Worm (Caenorhabditis elegans): ENCODE results near the gene ZK180.7.

The ZK180.7 gene

DNA sequence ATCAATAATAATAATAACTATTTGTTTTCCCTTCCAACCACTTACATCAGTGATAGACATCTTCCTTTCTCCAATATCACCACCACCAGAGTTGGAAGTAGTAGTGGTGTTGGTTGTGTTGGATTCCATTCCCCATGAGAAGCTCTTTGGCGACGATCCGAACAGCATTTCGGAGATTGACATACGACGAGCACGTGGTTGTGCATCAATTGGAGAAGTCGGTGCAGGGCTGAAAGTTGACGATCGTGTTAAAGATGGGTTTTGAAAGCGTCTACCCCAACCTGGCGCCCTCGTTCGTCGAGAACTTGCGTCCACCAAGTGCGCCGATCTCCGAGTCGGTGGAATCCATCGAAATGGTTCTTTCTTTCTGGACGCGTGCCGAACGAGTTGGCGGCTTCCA lies 21.3 kb upstream of the ZK180.7 start:
- TF ChIP-seq unc-62 (GFP tag; optimal IDR thresholded peaks at IDR 0.05), result no peak

- TF ChIP-seq unc-62 (GFP tag; optimal IDR thresholded peaks at IDR 0.05), result no peak
Observed at ce11 chrIV:4469770-4470709, 20.3 kb upstream of the ZK180.7 start.

- no peak for TF ChIP-seq unc-62 (GFP tag; optimal IDR thresholded peaks at IDR 0.05)
Observed at ce11 chrIV:4470885-4471772, 19.2 kb upstream of the ZK180.7 start.

DNA sequence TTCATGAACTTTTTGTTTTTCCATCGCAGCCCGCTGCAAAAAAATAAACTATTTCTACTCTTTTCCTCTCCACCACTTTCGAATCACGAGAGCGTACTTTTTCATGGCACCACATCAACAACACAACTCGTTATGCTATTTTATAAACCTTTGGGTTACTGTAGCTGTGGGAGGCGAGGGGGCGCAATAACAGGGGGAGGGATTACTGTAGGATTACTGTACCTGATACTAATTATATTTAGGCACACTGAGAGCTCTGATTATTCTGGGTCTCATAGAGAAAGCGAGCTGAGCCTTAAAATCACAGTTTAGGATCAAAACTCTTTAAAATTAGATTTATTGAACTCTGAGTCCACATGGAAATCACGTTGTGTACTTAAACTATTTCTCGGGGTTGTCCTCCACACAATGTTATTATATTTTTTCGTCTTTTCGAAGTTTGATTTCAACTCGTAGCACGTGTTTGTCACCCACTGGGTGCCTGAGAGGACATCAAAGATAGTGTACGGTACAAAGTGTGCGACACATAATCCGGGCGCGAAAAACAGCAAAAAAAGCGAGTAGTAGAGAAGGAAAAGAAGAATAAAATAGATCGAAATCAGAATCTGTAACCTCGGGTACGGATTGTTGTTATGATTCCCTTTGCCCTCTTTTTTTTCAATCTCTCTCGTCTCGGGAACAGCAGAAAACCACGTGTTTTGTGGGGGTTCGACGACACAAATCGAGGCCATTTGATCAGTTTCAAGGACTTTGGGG lies 17.7 kb upstream of the ZK180.7 start:
- no peak for TF ChIP-seq unc-62 (GFP tag; optimal IDR thresholded peaks at IDR 0.05)

DNA sequence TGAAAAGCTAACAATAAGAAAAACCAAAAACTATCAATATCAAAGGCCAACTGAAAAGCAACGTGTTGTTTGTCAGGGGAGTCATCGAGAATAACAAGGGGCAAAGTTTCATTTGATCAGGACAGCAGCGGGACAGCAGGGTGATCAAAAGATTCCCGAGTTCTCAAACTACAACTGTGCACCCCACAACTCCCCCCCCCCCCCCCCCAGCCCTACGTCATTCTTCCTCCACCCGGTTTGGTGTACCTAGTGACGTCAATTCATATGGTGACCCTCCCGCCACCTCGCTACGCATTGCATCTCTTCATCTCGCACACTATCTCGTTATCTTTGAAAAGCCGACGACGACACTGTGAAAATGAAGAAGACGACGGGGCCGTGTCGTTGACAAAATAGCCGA lies 16.6 kb upstream of the ZK180.7 start:
- TF ChIP-seq unc-62 (GFP tag; optimal IDR thresholded peaks at IDR 0.05), result no peak

DNA sequence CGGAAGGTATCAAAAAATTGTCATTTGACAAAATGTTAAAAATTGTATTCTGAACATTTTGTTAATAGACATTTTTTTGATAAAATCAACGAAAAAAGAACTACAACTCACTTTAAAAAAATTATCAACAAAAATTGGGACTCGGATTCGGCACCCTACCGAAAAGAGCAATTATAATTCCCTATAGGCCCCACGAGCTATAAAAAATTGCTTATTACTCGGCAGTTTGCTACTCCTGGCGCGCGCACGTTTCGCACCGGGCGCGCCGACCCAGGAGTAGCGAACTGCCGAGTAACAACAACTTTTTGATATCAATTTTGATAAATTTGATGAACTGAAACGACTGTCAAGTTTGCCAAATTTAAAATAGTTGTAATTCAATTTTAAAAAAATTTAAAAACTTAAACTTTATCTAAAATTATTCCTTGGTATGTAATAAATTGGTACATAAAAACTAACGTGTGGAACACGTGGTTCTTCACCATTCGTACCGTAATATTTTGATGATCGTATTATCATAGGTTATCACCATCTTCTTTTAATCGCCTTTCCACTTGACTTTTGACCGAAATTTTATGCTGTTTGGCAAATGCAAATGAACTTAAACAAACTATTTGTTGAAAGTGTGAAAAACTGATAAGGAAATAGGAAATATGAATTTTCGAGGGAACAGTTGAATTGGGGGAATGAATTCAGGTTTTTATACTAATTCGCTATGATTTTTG lies 14.8 kb upstream of the ZK180.7 start:
- no peak for TF ChIP-seq unc-62 (GFP tag; optimal IDR thresholded peaks at IDR 0.05)

- TF ChIP-seq unc-62 (GFP tag; optimal IDR thresholded peaks at IDR 0.05), result no peak
Observed at ce11 chrIV:4477009-4477471, 13.3 kb upstream of the ZK180.7 start, which contains the start of gene M01H9.3. Gene M01H9.3, minus strand, starts transcription at chrIV:4477059.

- TF ChIP-seq unc-62 (GFP tag; optimal IDR thresholded peaks at IDR 0.05), result no peak
Observed at ce11 chrIV:4478612-4479011, 11.7 kb upstream of the ZK180.7 start.

ce11 chrIV:4480027-4480426 lies 10.3 kb upstream of the ZK180.7 start, which contains the start of gene M01H9.10:
Gene M01H9.10, minus strand, starts transcription at chrIV:4480127.
- no peak for TF ChIP-seq unc-62 (GFP tag; optimal IDR thresholded peaks at IDR 0.05)

DNA sequence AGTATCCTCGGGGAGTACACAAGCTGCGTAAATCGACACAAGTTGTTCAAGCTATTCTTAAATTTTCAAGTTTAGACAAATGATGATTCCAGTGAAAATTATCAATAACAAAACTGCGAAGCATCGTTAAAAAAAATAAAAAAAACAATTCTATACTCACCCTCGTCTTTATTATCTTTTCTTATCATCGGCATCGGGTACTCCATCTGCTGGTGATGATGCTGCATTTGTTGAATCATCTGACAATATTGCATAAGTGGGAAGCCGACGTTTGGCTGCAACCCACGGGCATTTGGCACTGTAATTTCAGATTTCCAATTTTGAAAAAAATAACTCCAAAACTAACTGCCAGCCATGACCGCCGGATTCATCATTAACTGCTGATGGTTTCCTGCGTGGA lies 9.0 kb upstream of the ZK180.7 start:
- TF ChIP-seq unc-62 (GFP tag; optimal IDR thresholded peaks at IDR 0.05), result no peak

DNA sequence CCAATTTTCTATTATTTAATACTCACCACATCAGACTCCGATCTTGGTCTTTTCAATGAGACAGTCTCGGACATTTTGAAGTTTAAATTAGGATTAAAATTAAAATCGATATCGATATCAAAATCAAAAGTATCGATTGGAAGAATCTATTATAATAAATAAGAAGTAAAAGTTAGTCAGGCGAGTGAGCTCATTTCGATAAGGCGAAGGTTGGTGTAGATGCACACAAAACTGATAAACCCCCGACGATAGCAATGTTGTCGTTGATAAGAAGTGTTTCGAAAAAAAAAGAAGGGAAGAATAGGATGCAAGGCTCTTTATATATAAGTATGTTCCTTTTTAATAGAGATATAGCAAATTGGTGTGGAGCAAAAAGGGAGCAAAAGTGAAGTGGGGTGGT lies 7.8 kb upstream of the ZK180.7 start, which contains the start of gene M01H9.4:
M01H9.4 (minus strand) TSS at position 379 of the 400 bp plus-strand sequence.
- TF ChIP-seq unc-62 (GFP tag; optimal IDR thresholded peaks at IDR 0.05), result no peak

DNA sequence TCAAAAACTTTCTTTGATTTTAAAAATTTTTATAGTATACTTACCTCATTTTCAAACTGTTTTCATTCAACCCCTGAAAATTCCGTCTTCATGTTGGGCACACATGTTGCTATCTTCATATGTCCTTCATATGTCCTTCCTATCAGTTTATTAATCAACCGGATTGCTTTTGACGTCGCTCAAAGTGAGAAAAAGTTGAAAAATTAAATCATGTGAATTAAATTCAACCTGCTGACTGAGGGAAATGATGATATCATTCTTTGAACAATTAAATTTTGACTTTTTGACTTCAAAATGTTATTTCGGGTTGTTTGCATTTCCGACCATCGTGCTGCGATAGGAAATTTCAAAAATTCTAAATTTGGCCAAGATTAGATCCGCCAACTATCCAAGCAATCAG lies 5.8 kb upstream of the ZK180.7 start:
- no peak for TF ChIP-seq unc-62 (GFP tag; optimal IDR thresholded peaks at IDR 0.05)

DNA sequence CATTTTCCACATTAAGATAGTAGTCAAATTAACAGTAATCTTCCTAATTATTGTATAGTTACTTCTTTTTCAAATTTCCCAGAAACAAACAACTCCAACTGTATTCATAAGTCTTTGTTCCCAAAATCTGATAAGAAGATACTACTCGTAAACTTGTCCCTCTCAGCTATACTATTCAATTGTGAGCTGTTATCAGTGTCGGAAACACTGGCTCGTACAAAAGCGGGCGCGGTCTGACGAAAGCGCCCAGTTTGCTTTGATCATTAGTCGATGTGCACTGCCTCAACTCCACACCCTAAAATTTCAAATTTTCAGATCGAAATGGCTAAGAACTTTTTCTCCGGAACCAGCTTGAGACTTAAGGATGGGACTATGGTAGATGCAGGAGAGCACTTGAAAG lies 3.6 kb upstream of the ZK180.7 start, which contains the start of gene trx-3:
trx-3 (plus strand) TSS at position 291 of the 400 bp plus-strand sequence.
- TF ChIP-seq unc-62 (GFP tag; optimal IDR thresholded peaks at IDR 0.05), result no peak

DNA sequence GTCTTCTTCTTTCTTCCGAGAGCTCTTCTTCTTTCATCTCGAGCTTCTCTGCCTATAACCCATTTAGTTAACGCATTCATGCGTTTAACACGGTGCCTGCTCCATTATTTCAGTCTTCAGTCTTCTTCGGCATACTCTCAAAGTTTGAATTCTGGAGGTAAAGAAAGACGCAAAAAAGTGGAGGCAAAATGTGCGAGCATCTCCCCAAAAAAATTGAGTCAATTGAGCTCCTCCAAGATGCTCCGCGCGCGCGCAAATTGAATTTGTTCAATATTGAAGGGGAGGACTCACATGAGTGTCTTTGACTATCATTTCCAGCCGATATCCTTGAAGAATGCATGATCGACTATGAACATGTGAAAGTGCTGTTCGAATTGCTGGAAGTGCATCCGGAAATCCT lies 14.7 kb downstream of the ZK180.7 start:
- TF ChIP-seq unc-62 (GFP tag; optimal IDR thresholded peaks at IDR 0.05), result no peak

DNA sequence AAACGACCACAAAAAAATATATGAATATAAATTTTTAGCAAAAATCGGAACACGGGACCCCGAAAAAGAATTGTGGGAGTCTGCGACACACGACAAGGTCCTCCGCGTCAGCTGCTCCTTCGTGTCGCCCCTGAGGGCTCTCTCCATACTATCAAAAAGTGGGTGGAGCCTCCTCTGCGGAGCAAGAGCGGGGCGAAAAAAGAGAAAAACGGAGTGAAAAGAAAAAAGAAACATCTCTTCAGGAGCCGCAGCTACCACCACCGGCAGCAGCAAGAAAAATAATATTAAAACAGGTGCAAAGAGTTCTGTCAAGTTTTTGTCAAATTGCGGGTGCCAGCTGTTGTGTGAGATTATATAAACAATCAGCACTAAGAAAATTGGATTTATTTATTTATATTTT lies 16.3 kb downstream of the ZK180.7 start, which contains the start of gene gbb-2:
gbb-2 (minus strand) TSS at position 112 of the 400 bp plus-strand sequence.
- no peak for TF ChIP-seq unc-62 (GFP tag; optimal IDR thresholded peaks at IDR 0.05)
